Worm (Caenorhabditis elegans): Measurements from ENCODE around the gene F53A10.2.

- TF ChIP-seq mep-1 (tag; optimal IDR thresholded peaks at IDR 0.05) (no peak), snpc-4 (tag; optimal IDR thresholded peaks at IDR 0.05) (no peak), nhr-12 (tag; optimal IDR thresholded peaks at IDR 0.05) (no peak), sptf-1 (tag; optimal IDR thresholded peaks at IDR 0.05) (no peak), mab-5 (tag; optimal IDR thresholded peaks at IDR 0.05) (no peak), elt-3 (tag; optimal IDR thresholded peaks at IDR 0.05) (no peak), hlh-1 (tag; optimal IDR thresholded peaks at IDR 0.05) (no peak), nhr-76 (tag; optimal IDR thresholded peaks at IDR 0.05) (no peak), unc-120 (tag; optimal IDR thresholded peaks at IDR 0.05; ENCODE audit: poor library complexity, severe bottlenecking) (no peak), ztf-11 (tag; optimal IDR thresholded peaks at IDR 0.05) (no peak), ceh-43 (GFP tag; optimal IDR thresholded peaks at IDR 0.05) (no peak)
Observed at ce11 chrII:1266790-1267189, 69.6 kb downstream of the F53A10.2 start, which contains the start of gene oac-30.
